Worm (Caenorhabditis elegans) whole organism, L3 larva: ENCODE measurements around the gene F40F12.9.

Experiments
- ceh-28 ChIP-seq: fragments of 150-350 bp; optimal IDR thresholded peaks from 2 replicates; lab custom pipeline; 2014; ENCODE audit warnings: missing biosample characterization, missing genetic modification reagents, missing genetic modification characterization
- elt-3 ChIP-seq, 3 experiments: fragments of 150-350 bp in 1 of 3; sonication (generic microtip) in 2 of 3; optimal IDR thresholded peaks; 2 replicates in 2 of 3; 4 replicates in 1 of 3; lab custom pipeline; 2014 to 2017; ENCODE audit warnings: missing biosample characterization in 3 of 3, missing genetic modification characterization in 3 of 3
- fkh-2 ChIP-seq: fragments of 150-350 bp; optimal IDR thresholded peaks from 2 replicates; lab custom pipeline; 2014; ENCODE audit warnings: missing biosample characterization, missing genetic modification reagents, missing genetic modification characterization
- mdl-1 ChIP-seq: fragments of 150-350 bp; optimal IDR thresholded peaks from 2 replicates; lab custom pipeline; 2014; ENCODE audit warnings: missing biosample characterization, missing genetic modification characterization
- nhr-76 ChIP-seq: fragments of 150-350 bp; sonication (generic microtip); optimal IDR thresholded peaks from 5 replicates; lab custom pipeline; 2014; ENCODE audit warnings: missing biosample characterization, missing genetic modification characterization
- unc-62 ChIP-seq: fragments of 150-350 bp; sonication (generic microtip); optimal IDR thresholded peaks from 4 replicates; lab custom pipeline; 2014; ENCODE audit warnings: missing biosample characterization, missing genetic modification reagents, missing genetic modification characterization
- ztf-11 ChIP-seq: fragments of 150-350 bp; optimal IDR thresholded peaks from 2 replicates; lab custom pipeline; 2014; ENCODE audit warnings: missing biosample characterization, missing genetic modification characterization

ce11 chrIII:9956123-9956522 is 45.0 kb downstream of the F40F12.9 start, which contains the start of gene mog-1:
- TF ChIP-seq ztf-11 (no peak), elt-3 (tag; optimal IDR thresholded peaks at IDR 0.05; lab: Kevin White, UChicago) (no peak), fkh-2 (no peak), unc-62 (GFP tag; lab: Kevin White, UChicago) (no peak), mdl-1 (tag; lab: Kevin White, UChicago) (no peak), nhr-76 (tag; lab: Kevin White, UChicago) (no peak), ceh-28 (tag; lab: Kevin White, UChicago) (no peak)
